Fruit fly (Drosophila melanogaster) whole organism, embryonic: ENCODE measurements around the gene CG18473.

ENCODE experiments used
- Antp ChIP-seq: fragments of 200-800 bp; sonication (Bioruptor generic); optimal IDR thresholded peaks from 3 replicates; lab custom pipeline; 2016; ENCODE audit warnings: missing biosample characterization, missing genetic modification characterization
- Atf6 ChIP-seq: fragments of 200-800 bp; sonication (Bioruptor generic); IDR thresholded peaks from 2 replicates; pipeline ENCODE4 v1.3.6; 2022; ENCODE audit warnings: missing biosample characterization, missing genetic modification characterization
- Awh ChIP-seq: fragments of 200-800 bp; sonication (Bioruptor generic); IDR thresholded peaks from 2 replicates; pipeline ENCODE4, ENCODE4 v1.3.6; 2022; ENCODE audit warnings: missing biosample characterization, missing genetic modification characterization
- CG10462 ChIP-seq: fragments of 200-800 bp; sonication (Bioruptor generic); optimal IDR thresholded peaks from 2 replicates; lab custom pipeline; 2016; ENCODE audit warnings: missing biosample characterization, missing genetic modification characterization
- CG10565 ChIP-seq: fragments of 200-800 bp; sonication (Bioruptor generic); optimal IDR thresholded peaks from 3 replicates; lab custom pipeline; 2016; ENCODE audit warnings: missing biosample characterization, mild to moderate bottlenecking, missing genetic modification characterization
- CG10654 ChIP-seq: fragments of 200-800 bp; sonication (Bioruptor generic); optimal IDR thresholded peaks from 2 replicates; lab custom pipeline; 2016; ENCODE audit warnings: missing biosample characterization, missing genetic modification characterization
- CG12236 ChIP-seq: fragments of 200-800 bp; sonication (Bioruptor generic); optimal IDR thresholded peaks from 2 replicates; lab custom pipeline; 2016; ENCODE audit warnings: missing biosample characterization, missing genetic modification characterization
- CG12299 ChIP-seq: fragments of 200-800 bp; sonication (Bioruptor generic); optimal IDR thresholded peaks from 2 replicates; lab custom pipeline; 2018; ENCODE audit warnings: missing biosample characterization, mild to moderate bottlenecking, missing genetic modification characterization
- CG12391 ChIP-seq: fragments of 200-800 bp; sonication (Bioruptor generic); optimal IDR thresholded peaks from 3 replicates; lab custom pipeline; 2018; ENCODE audit warnings: missing biosample characterization, mild to moderate bottlenecking, missing genetic modification characterization, moderate library complexity
- CG12659 ChIP-seq: fragments of 200-800 bp; sonication (Bioruptor generic); optimal IDR thresholded peaks from 3 replicates; lab custom pipeline; 2017; ENCODE audit warnings: mild to moderate bottlenecking, missing biosample characterization, missing genetic modification reagents, missing genetic modification characterization
- CG17328 ChIP-seq: fragments of 200-800 bp; sonication (Bioruptor generic); IDR thresholded peaks from 2 replicates; pipeline ENCODE4 v1.3.6; 2022; ENCODE audit warnings: missing biosample characterization, missing genetic modification characterization
- CG2875 ChIP-seq: fragments of 200-800 bp; sonication (Bioruptor generic); optimal IDR thresholded peaks from 2 replicates; lab custom pipeline; 2017; ENCODE audit warnings: missing biosample characterization, mild to moderate bottlenecking, missing genetic modification characterization, missing genetic modification reagents
- CG3407 ChIP-seq: fragments of 200-800 bp; sonication (Bioruptor generic); optimal IDR thresholded peaks from 2 replicates; lab custom pipeline; 2018; ENCODE audit warnings: missing biosample characterization, mild to moderate bottlenecking, missing genetic modification characterization
- CG6654 ChIP-seq: fragments of 200-800 bp; sonication (Bioruptor generic); optimal IDR thresholded peaks from 2 replicates; lab custom pipeline; 2017; ENCODE audit warnings: missing biosample characterization, mild to moderate bottlenecking, missing genetic modification characterization
- CG6791 ChIP-seq: fragments of 200-800 bp; sonication (Bioruptor generic); IDR thresholded peaks from 3 replicates; pipeline ENCODE4 v1.3.6; 2022; ENCODE audit warnings: missing biosample characterization, missing genetic modification characterization; ENCODE audit not compliant: partially characterized antibody
- CG8765 ChIP-seq: fragments of 200-800 bp; sonication (Bioruptor generic); IDR thresholded peaks from 2 replicates; pipeline ENCODE4 v1.3.6; 2022; ENCODE audit warnings: missing biosample characterization, missing genetic modification characterization
- CG9437 ChIP-seq: fragments of 200-800 bp; sonication (Bioruptor generic); optimal IDR thresholded peaks from 2 replicates; lab custom pipeline; 2018; ENCODE audit warnings: missing biosample characterization, mild to moderate bottlenecking, missing genetic modification characterization
- CHES-1-like ChIP-seq: fragments of 200-800 bp; sonication (Bioruptor generic); optimal IDR thresholded peaks from 2 replicates; lab custom pipeline; 2016; ENCODE audit warnings: missing biosample characterization, missing genetic modification characterization
- D19A ChIP-seq: fragments of 200-800 bp; optimal IDR thresholded peaks from 3 replicates; lab custom pipeline; 2019; ENCODE audit warnings: missing biosample characterization, mild to moderate bottlenecking, missing genetic modification characterization, moderate library complexity
- E2f1 ChIP-seq: fragments of 200-800 bp; sonication (Bioruptor generic); IDR thresholded peaks from 2 replicates; pipeline ENCODE4 v1.3.6; 2022; ENCODE audit warnings: missing biosample characterization, missing genetic modification characterization
- HLH54F ChIP-seq: fragments of 200-800 bp; sonication (Bioruptor generic); optimal IDR thresholded peaks from 3 replicates; lab custom pipeline; 2016; ENCODE audit warnings: missing biosample characterization, missing genetic modification characterization
- Mes4 ChIP-seq: fragments of 200-800 bp; sonication (Bioruptor generic); optimal IDR thresholded peaks from 2 replicates; lab custom pipeline; 2016; ENCODE audit warnings: missing biosample characterization, missing genetic modification characterization
- Neu2 ChIP-seq: fragments of 200-800 bp; sonication (Bioruptor generic); optimal IDR thresholded peaks from 3 replicates; lab custom pipeline; 2016; ENCODE audit warnings: missing biosample characterization, missing genetic modification characterization, borderline replicate concordance
- Ssrp ChIP-seq: fragments of 200-800 bp; sonication (Bioruptor generic); optimal IDR thresholded peaks from 2 replicates; lab custom pipeline; 2018; ENCODE audit warnings: missing biosample characterization, mild to moderate bottlenecking, missing genetic modification characterization, moderate library complexity
- Stat92E ChIP-seq, 3 experiments: fragments of >200 bp in 2 of 3; fragments of 200-800 bp in 1 of 3; sonication (Bioruptor generic) in 1 of 3; optimal IDR thresholded peaks; 2 replicates each; lab custom pipeline; 2017 to 2019; ENCODE audit warnings: missing biosample characterization in 3 of 3, missing genetic modification characterization in 3 of 3, mild to moderate bottlenecking in 1 of 3, moderate library complexity in 1 of 3
- ab ChIP-seq: fragments of 200-800 bp; sonication (Bioruptor generic); optimal IDR thresholded peaks from 2 replicates; lab custom pipeline; 2016; ENCODE audit warnings: missing biosample characterization, missing genetic modification characterization
- ara ChIP-seq: fragments of 200-800 bp; sonication (Bioruptor generic); IDR thresholded peaks from 2 replicates; pipeline ENCODE4 v1.3.6; 2022; ENCODE audit warnings: missing biosample characterization, missing genetic modification characterization
- ash1 ChIP-seq: fragments of 200-800 bp; sonication (Bioruptor generic); optimal IDR thresholded peaks from 2 replicates; lab custom pipeline; 2018; ENCODE audit warnings: missing biosample characterization, mild to moderate bottlenecking, missing genetic modification characterization
- chm ChIP-seq: fragments of 200-800 bp; sonication (Bioruptor generic); IDR thresholded peaks from 2 replicates; pipeline ENCODE4 v1.3.6; 2022; ENCODE audit warnings: missing biosample characterization, missing genetic modification characterization
- croc ChIP-seq: fragments of 200-800 bp; sonication (Bioruptor generic); conservative IDR thresholded peaks from 3 replicates; pipeline ENCODE4 v1.3.6; 2022; ENCODE audit warnings: missing biosample characterization, missing genetic modification characterization
- esg ChIP-seq: fragments of 200-800 bp; sonication (Bioruptor generic); conservative IDR thresholded peaks from 2 replicates; pipeline ENCODE4 v1.3.6; 2022; ENCODE audit warnings: missing biosample characterization, missing genetic modification characterization
- ewg ChIP-seq: fragments of 200-800 bp; sonication (Bioruptor generic); optimal IDR thresholded peaks from 3 replicates; lab custom pipeline; 2017; ENCODE audit warnings: mild to moderate bottlenecking, missing biosample characterization, missing genetic modification reagents, missing genetic modification characterization
- grau ChIP-seq: fragments of 200-800 bp; optimal IDR thresholded peaks from 3 replicates; lab custom pipeline; 2019; ENCODE audit warnings: missing biosample characterization, mild to moderate bottlenecking, missing genetic modification characterization, moderate library complexity
- ham ChIP-seq: fragments of 200-800 bp; sonication (Bioruptor generic); IDR thresholded peaks from 2 replicates; pipeline ENCODE4 v1.3.6; 2022; ENCODE audit warnings: missing biosample characterization, missing genetic modification characterization
- hbn ChIP-seq: fragments of 200-800 bp; sonication (Bioruptor generic); IDR thresholded peaks from 2 replicates; pipeline ENCODE4 v1.3.6; 2022; ENCODE audit warnings: missing biosample characterization, missing genetic modification characterization; ENCODE audit not compliant: partially characterized antibody
- kay ChIP-seq: fragments of 200-800 bp; sonication (Bioruptor generic); optimal IDR thresholded peaks from 2 replicates; lab custom pipeline; 2016; ENCODE audit warnings: missing biosample characterization, missing genetic modification characterization
- lbe ChIP-seq: fragments of 200-800 bp; sonication (Bioruptor generic); optimal IDR thresholded peaks from 2 replicates; lab custom pipeline; 2016; ENCODE audit warnings: missing biosample characterization, mild to moderate bottlenecking, missing genetic modification characterization
- lola ChIP-seq, 3 experiments: fragments of >200 bp in 2 of 3; fragments of 200-800 bp in 1 of 3; sonication (Bioruptor generic) in 1 of 3; optimal IDR thresholded peaks; 2 replicates each; lab custom pipeline; 2017 to 2019; ENCODE audit warnings: missing biosample characterization in 3 of 3, missing genetic modification characterization in 3 of 3, mild to moderate bottlenecking in 1 of 3, moderate library complexity in 1 of 3
- repo ChIP-seq: fragments of 200-800 bp; sonication (Bioruptor generic); optimal IDR thresholded peaks from 2 replicates; lab custom pipeline; 2016; ENCODE audit warnings: missing biosample characterization, missing genetic modification characterization
- run ChIP-seq: fragments of 200-800 bp; sonication (Bioruptor generic); optimal IDR thresholded peaks from 3 replicates; lab custom pipeline; 2018; ENCODE audit warnings: missing biosample characterization, mild to moderate bottlenecking, missing genetic modification characterization
- schlank ChIP-seq: fragments of 200-800 bp; sonication (Bioruptor generic); optimal IDR thresholded peaks from 2 replicates; lab custom pipeline; 2018; ENCODE audit warnings: missing biosample characterization, mild to moderate bottlenecking, missing genetic modification characterization
- sisA ChIP-seq: fragments of 200-800 bp; sonication (Bioruptor generic); IDR thresholded peaks from 2 replicates; pipeline ENCODE4 v1.3.6; 2022; ENCODE audit warnings: missing biosample characterization, missing genetic modification characterization
- slbo ChIP-seq: fragments of 200-800 bp; sonication (Bioruptor generic); IDR thresholded peaks from 2 replicates; pipeline ENCODE4 v1.3.6; 2022; ENCODE audit warnings: missing biosample characterization, missing genetic modification characterization
- slou ChIP-seq: fragments of 200-800 bp; sonication (Bioruptor generic); optimal IDR thresholded peaks from 3 replicates; lab custom pipeline; 2016; ENCODE audit warnings: missing biosample characterization, missing genetic modification characterization
- stc ChIP-seq: fragments of 200-800 bp; sonication (Bioruptor generic); IDR thresholded peaks from 2 replicates; pipeline ENCODE4 v1.3.6; 2022; ENCODE audit warnings: missing biosample characterization, missing genetic modification characterization
- tll ChIP-seq, 2 experiments: fragments of 200-800 bp in 1 of 2; fragments of >200 bp in 1 of 2; sonication (Bioruptor generic) in 1 of 2; optimal IDR thresholded peaks; 2 replicates each; lab custom pipeline; 2017 to 2019; ENCODE audit warnings: missing biosample characterization in 2 of 2, missing genetic modification characterization in 2 of 2, mild to moderate bottlenecking in 1 of 2, moderate library complexity in 1 of 2
- toy ChIP-seq: fragments of 200-800 bp; sonication (Bioruptor generic); IDR thresholded peaks from 2 replicates; pipeline ENCODE4 v1.3.6; 2022; ENCODE audit warnings: missing biosample characterization, missing genetic modification characterization
- trem ChIP-seq: fragments of 200-800 bp; optimal IDR thresholded peaks from 3 replicates; lab custom pipeline; 2019; ENCODE audit warnings: missing biosample characterization, mild to moderate bottlenecking, missing genetic modification characterization, moderate library complexity
- unpg ChIP-seq: fragments of 200-800 bp; sonication (Bioruptor generic); optimal IDR thresholded peaks from 3 replicates; lab custom pipeline; 2018; ENCODE audit warnings: missing biosample characterization, mild to moderate bottlenecking, missing genetic modification characterization, moderate library complexity
- vvl ChIP-seq: fragments of 200-800 bp; sonication (Bioruptor generic); IDR thresholded peaks from 2 replicates; pipeline ENCODE4 v1.3.6; 2022; ENCODE audit warnings: missing biosample characterization, missing genetic modification characterization

The CG18473 gene

dm6 chr3R:9339176-9340075, 23.7 kb upstream of the CG18473 start (continued):
- TF ChIP-seq kay (GFP tag; lab: Kevin White, UChicago) (peak; percentile 2), CG6654 (GFP tag; lab: Kevin White, UChicago) (peak; percentile 7), Atf6 (GFP tag; lab: Robert Waterston, UW) (peak; percentile 15; the same call in 1 of the 2 replicates), Awh (GFP tag; lab: Robert Waterston, UW) (peak; percentile 47), slbo (no peak), CG10462 (GFP tag; lab: Kevin White, UChicago) (peak; percentile 51), lola (GFP tag; optimal IDR thresholded peaks at IDR 0.05; lab: Kevin White, UChicago) (peak in 1 of 3 experiments; percentile 80), ham (GFP tag; lab: Robert Waterston, UW) (no peak), CG9437 (GFP tag; lab: Kevin White, UChicago) (peak; percentile 13), grau (peak; percentile 77), run (tag; lab: Kevin White, UChicago) (peak; percentile 16), E2f1 (peak; percentile 52), trem (tag; lab: Kevin White, UChicago) (peak; percentile 47), stc (0 out of 2 replicates have a peak, but pooled peaks have one; percentile 7), CG12236 (GFP tag; lab: Kevin White, UChicago) (peak; percentile 54), esg (GFP tag; lab: Robert Waterston, UW) (0 out of 2 replicates have a peak, but pooled peaks have one; percentile 17), Mes4 (GFP tag; lab: Kevin White, UChicago) (peak; percentile 37), vvl (peak; percentile 79), ash1 (GFP tag; lab: Kevin White, UChicago) (no peak), ewg (GFP tag; lab: Kevin White, UChicago) (peak; percentile 56), CG2875 (GFP tag; lab: Kevin White, UChicago) (peak; percentile 42), CHES-1-like (GFP tag; lab: Kevin White, UChicago) (no peak), hbn (no peak), Ssrp (tag; lab: Kevin White, UChicago) (peak; percentile 71), CG12659 (GFP tag; lab: Kevin White, UChicago) (peak; percentile 42), chm (GFP tag; lab: Robert Waterston, UW) (peak; percentile 61), CG10565 (no peak), Stat92E (GFP tag; optimal IDR thresholded peaks at IDR 0.05; lab: Kevin White, UChicago) (peak in 1 of 3 experiments; percentile 11), sisA (GFP tag; lab: Robert Waterston, UW) (peak; percentile 31; the same call in 1 of the 2 replicates), CG17328 (GFP tag; lab: Robert Waterston, UW) (peak; percentile 59; the same call in 1 of the 2 replicates), toy (no peak), D19A (tag; lab: Kevin White, UChicago) (peak; percentile 69), ara (GFP tag; lab: Robert Waterston, UW) (peak; percentile 11; the same call in 1 of the 2 replicates)

DNA sequence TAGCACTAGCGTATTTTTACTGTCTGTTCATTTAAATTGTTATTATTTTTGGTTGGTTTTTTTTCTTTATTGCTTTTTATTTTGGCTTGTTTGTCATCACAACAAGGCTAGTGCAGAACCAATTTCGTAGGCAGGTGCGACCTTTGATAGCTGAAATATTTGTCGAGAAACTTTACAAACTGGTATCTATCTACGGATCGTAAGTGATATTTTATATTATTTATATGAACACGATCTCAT, 23.1 kb upstream of the CG18473 start, which contains the start of gene drn:
Gene drn, plus strand, starts transcription at position 141 of the 240 bp plus-strand sequence.
- TF ChIP-seq tll (GFP tag; optimal IDR thresholded peaks at IDR 0.05; lab: Kevin White, UChicago): no peak
- TF ChIP-seq Antp (GFP tag; lab: Kevin White, UChicago): no peak
- TF ChIP-seq lbe (GFP tag; lab: Kevin White, UChicago): no peak
- TF ChIP-seq CG10654 (GFP tag; lab: Kevin White, UChicago): no peak
- no peak for TF ChIP-seq CG12391 (tag; lab: Kevin White, UChicago)
- no peak for TF ChIP-seq toy
- TF ChIP-seq repo (GFP tag; lab: Kevin White, UChicago): no peak
- no peak for TF ChIP-seq ab (GFP tag; lab: Kevin White, UChicago)
- TF ChIP-seq croc (GFP tag; lab: Robert Waterston, UW): no peak
- no peak for TF ChIP-seq CG3407 (GFP tag; lab: Kevin White, UChicago)
- TF ChIP-seq HLH54F (GFP tag; lab: Kevin White, UChicago): no peak
- no peak for TF ChIP-seq slou (GFP tag; lab: Kevin White, UChicago)
- no peak for TF ChIP-seq CG12299
- TF ChIP-seq Neu2 (GFP tag; lab: Kevin White, UChicago): no peak
- TF ChIP-seq CG8765 (GFP tag; lab: Robert Waterston, UW): no peak
- TF ChIP-seq schlank: no peak
- no peak for TF ChIP-seq CG6791 (GFP tag; lab: Robert Waterston, UW)
- TF ChIP-seq unpg (GFP tag; lab: Kevin White, UChicago): no peak
